Worm (Caenorhabditis elegans): Measurements from ENCODE around the gene tsp-16.

- TF ChIP-seq aly-1 (tag; optimal IDR thresholded peaks at IDR 0.05) = no peak
- TF ChIP-seq tbx-11 (GFP tag; IDR thresholded peaks at IDR 0.05) = no peak
- no peak for TF ChIP-seq ama-1 (optimal IDR thresholded peaks at IDR 0.05)
- TF ChIP-seq flt-1 (GFP tag; IDR thresholded peaks at IDR 0.05) = no peak
- TF ChIP-seq ceh-36 (tag; optimal IDR thresholded peaks at IDR 0.05) = no peak
- TF ChIP-seq tbx-37 (GFP tag; conservative IDR thresholded peaks at IDR 0.05) = no peak
- TF ChIP-seq hmg-4 (GFP tag; optimal IDR thresholded peaks at IDR 0.05) = no peak
Measured at ce11 chrX:6970134-6970533, 26.3 kb downstream of the tsp-16 start.
